Fruit fly (Drosophila melanogaster) S2 (cell line): ENCODE results near the gene CG11686.

Source experiments
- CG8478 ChIP-seq: fragments of >200 bp; optimal IDR thresholded peaks from 2 replicates; lab custom pipeline; 2018
- CTCF ChIP-seq, 2 experiments: fragments of >200 bp; optimal IDR thresholded peaks; 2 replicates each; lab custom pipeline; 2018

dm6 chr3R:13306595-13306994, 46.4 kb downstream of the CG11686 start:
- TF ChIP-seq CG8478, result no peak
- no peak for TF ChIP-seq CTCF (optimal IDR thresholded peaks at IDR 0.05; lab: Kevin White, UChicago)
